Worm (Caenorhabditis elegans) whole organism, late embryonic: ENCODE measurements around the gene taf-11.1.

Experiments
- K02D7.2 ChIP-seq: sonication (generic microtip); optimal IDR thresholded peaks from 2 replicates; lab custom pipeline; 2017; ENCODE audit warnings: mild to moderate bottlenecking, missing genetic modification characterization, missing compliant biosample characterization
- K09A11.1 ChIP-seq: sonication (generic microtip); optimal IDR thresholded peaks from 2 replicates; lab custom pipeline; 2017; ENCODE audit warnings: antibody characterized with exemption, mild to moderate bottlenecking, missing genetic modification characterization, missing compliant biosample characterization; ENCODE audit not compliant: insufficient read depth
- T23F11.4 ChIP-seq: fragments of 200-800 bp; sonication (Bioruptor generic); optimal IDR thresholded peaks from 2 replicates; lab custom pipeline; 2018; ENCODE audit warnings: mild to moderate bottlenecking, missing genetic modification characterization, missing compliant biosample characterization
- ahr-1 ChIP-seq: sonication (generic microtip); optimal IDR thresholded peaks from 2 replicates; lab custom pipeline; 2016; ENCODE audit warnings: missing genetic modification characterization, missing compliant biosample characterization
- ama-1 ChIP-seq: fragments of 150-350 bp; optimal IDR thresholded peaks from 2 replicates; lab custom pipeline; 2014
- ceh-14 ChIP-seq: sonication (generic microtip); optimal IDR thresholded peaks from 2 replicates; lab custom pipeline; 2016; ENCODE audit warnings: missing genotype, missing genetic modification characterization, missing compliant biosample characterization
- ceh-18 ChIP-seq: sonication (generic microtip); optimal IDR thresholded peaks from 2 replicates; lab custom pipeline; 2016; ENCODE audit warnings: missing genetic modification characterization, missing compliant biosample characterization
- ceh-2 ChIP-seq: sonication (generic microtip); optimal IDR thresholded peaks from 2 replicates; lab custom pipeline; 2016; ENCODE audit warnings: missing genotype, missing genetic modification characterization, missing compliant biosample characterization
- ceh-22 ChIP-seq: sonication (generic microtip); optimal IDR thresholded peaks from 2 replicates; lab custom pipeline; 2017; ENCODE audit warnings: missing biosample characterization, missing genetic modification characterization
- ceh-31 ChIP-seq: sonication (generic microtip); optimal IDR thresholded peaks from 2 replicates; lab custom pipeline; 2016; ENCODE audit warnings: missing genetic modification characterization, missing compliant biosample characterization
- ceh-34 ChIP-seq: sonication (generic microtip); optimal IDR thresholded peaks from 2 replicates; lab custom pipeline; 2016; ENCODE audit warnings: mild to moderate bottlenecking, missing genetic modification characterization, missing compliant biosample characterization
- ceh-48 ChIP-seq: sonication (generic microtip); optimal IDR thresholded peaks from 2 replicates; lab custom pipeline; 2016; ENCODE audit warnings: missing genetic modification characterization, inconsistent platforms, missing compliant biosample characterization
- ceh-9 ChIP-seq: sonication (generic microtip); optimal IDR thresholded peaks from 2 replicates; lab custom pipeline; 2016; ENCODE audit warnings: mild to moderate bottlenecking, missing genetic modification characterization, inconsistent platforms, missing compliant biosample characterization
- dmd-4 ChIP-seq: sonication (generic microtip); optimal IDR thresholded peaks from 2 replicates; lab custom pipeline; 2016; ENCODE audit warnings: borderline replicate concordance, missing genetic modification characterization, missing compliant biosample characterization
- dve-1 ChIP-seq: sonication (generic microtip); optimal IDR thresholded peaks from 2 replicates; lab custom pipeline; 2017; ENCODE audit warnings: antibody characterized with exemption, mild to moderate bottlenecking, missing genetic modification characterization, missing compliant biosample characterization
- elt-2 ChIP-seq: sonication (generic microtip); optimal IDR thresholded peaks from 2 replicates; lab custom pipeline; 2016; ENCODE audit warnings: missing genetic modification reagents, missing genetic modification characterization, missing compliant biosample characterization
- elt-4 ChIP-seq: sonication (generic microtip); optimal IDR thresholded peaks from 2 replicates; lab custom pipeline; 2016; ENCODE audit warnings: missing genetic modification characterization, missing compliant biosample characterization
- ets-4 ChIP-seq: sonication (generic microtip); optimal IDR thresholded peaks from 2 replicates; lab custom pipeline; 2016; ENCODE audit warnings: missing genetic modification characterization, missing compliant biosample characterization
- fax-1 ChIP-seq: sonication (generic microtip); optimal IDR thresholded peaks from 2 replicates; lab custom pipeline; 2016; ENCODE audit warnings: missing genotype, missing genetic modification characterization, missing compliant biosample characterization
- fkh-6 ChIP-seq: sonication (generic microtip); optimal IDR thresholded peaks from 2 replicates; lab custom pipeline; 2016; ENCODE audit warnings: missing genetic modification characterization, missing compliant biosample characterization
- hlh-15 ChIP-seq: sonication (generic microtip); optimal IDR thresholded peaks from 2 replicates; lab custom pipeline; 2016; ENCODE audit warnings: missing genetic modification characterization, missing compliant biosample characterization
- lim-6 ChIP-seq: sonication (generic microtip); optimal IDR thresholded peaks from 2 replicates; lab custom pipeline; 2016; ENCODE audit warnings: missing genetic modification characterization, missing compliant biosample characterization
- mec-3 ChIP-seq: sonication (generic microtip); optimal IDR thresholded peaks from 2 replicates; lab custom pipeline; 2016; ENCODE audit warnings: borderline replicate concordance, missing genetic modification characterization, missing compliant biosample characterization
- nfya-1 ChIP-seq: sonication (generic microtip); optimal IDR thresholded peaks from 2 replicates; lab custom pipeline; 2017; ENCODE audit warnings: missing genetic modification characterization, mild to moderate bottlenecking, missing compliant biosample characterization, antibody characterized with exemption, moderate library complexity
- odd-2 ChIP-seq: sonication (generic microtip); optimal IDR thresholded peaks from 2 replicates; lab custom pipeline; 2017; ENCODE audit warnings: antibody characterized with exemption, mild to moderate bottlenecking, missing genetic modification characterization, missing compliant biosample characterization
- pag-3 ChIP-seq: sonication (generic microtip); optimal IDR thresholded peaks from 2 replicates; lab custom pipeline; 2016; ENCODE audit warnings: missing compliant biosample characterization, missing genetic modification characterization, borderline replicate concordance
- pat-9 ChIP-seq: fragments of 200-800 bp; sonication (Bioruptor generic); optimal IDR thresholded peaks from 2 replicates; lab custom pipeline; 2018; ENCODE audit warnings: mild to moderate bottlenecking, missing genetic modification characterization, moderate library complexity, missing compliant biosample characterization
- pha-4 ChIP-seq: fragments of 150-350 bp; optimal IDR thresholded peaks from 2 replicates; lab custom pipeline; 2018; ENCODE audit warnings: missing biosample characterization, missing genetic modification reagents, missing genetic modification characterization
- sox-4 ChIP-seq: sonication (generic microtip); optimal IDR thresholded peaks from 2 replicates; lab custom pipeline; 2017; ENCODE audit warnings: mild to moderate bottlenecking, missing genetic modification characterization, inconsistent platforms, missing compliant biosample characterization
- tbx-2 ChIP-seq: sonication (generic microtip); optimal IDR thresholded peaks from 2 replicates; lab custom pipeline; 2016; ENCODE audit warnings: missing genetic modification characterization, missing compliant biosample characterization
- unc-3 ChIP-seq, 2 experiments: fragments of 200-800 bp in 1 of 2; sonication (Bioruptor generic) in 1 of 2; sonication (generic microtip) in 1 of 2; conservative IDR thresholded peaks in 1 of 2; optimal IDR thresholded peaks in 1 of 2; 2 replicates each; pipeline versions ENCODE4 v1.3.6 to Lab custom; 2016 to 2022; ENCODE audit warnings: missing compliant biosample characterization in 2 of 2, missing genetic modification characterization in 2 of 2, missing genetic modification reagents in 1 of 2
- unc-42 ChIP-seq: sonication (generic microtip); optimal IDR thresholded peaks from 2 replicates; lab custom pipeline; 2016; ENCODE audit warnings: missing genotype, missing genetic modification characterization, missing compliant biosample characterization
- unc-55 ChIP-seq: sonication (generic microtip); optimal IDR thresholded peaks from 2 replicates; lab custom pipeline; 2017; ENCODE audit warnings: missing biosample characterization, missing genetic modification reagents, missing genetic modification characterization

Gene taf-11.1

DNA sequence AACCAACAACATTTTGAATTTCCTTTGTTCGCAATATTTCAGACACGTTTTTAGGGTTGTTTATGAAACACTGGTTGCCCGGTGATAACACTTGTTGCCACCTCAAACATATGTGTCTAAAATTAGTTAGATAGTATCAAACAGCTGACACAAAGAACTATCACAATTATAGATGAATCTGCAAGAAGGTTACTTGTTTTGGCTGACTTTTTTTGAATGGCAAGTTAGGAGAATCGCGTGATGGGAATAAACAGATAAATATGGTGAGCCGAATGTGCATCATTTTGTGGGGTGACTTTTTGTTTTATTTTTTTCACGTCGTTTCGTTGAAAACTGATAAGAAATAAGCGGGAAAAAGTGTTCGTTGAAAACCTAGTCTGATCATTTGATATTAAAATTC lies 9.8 kb upstream of the taf-11.1 start:
- TF ChIP-seq ets-4, result no peak

DNA sequence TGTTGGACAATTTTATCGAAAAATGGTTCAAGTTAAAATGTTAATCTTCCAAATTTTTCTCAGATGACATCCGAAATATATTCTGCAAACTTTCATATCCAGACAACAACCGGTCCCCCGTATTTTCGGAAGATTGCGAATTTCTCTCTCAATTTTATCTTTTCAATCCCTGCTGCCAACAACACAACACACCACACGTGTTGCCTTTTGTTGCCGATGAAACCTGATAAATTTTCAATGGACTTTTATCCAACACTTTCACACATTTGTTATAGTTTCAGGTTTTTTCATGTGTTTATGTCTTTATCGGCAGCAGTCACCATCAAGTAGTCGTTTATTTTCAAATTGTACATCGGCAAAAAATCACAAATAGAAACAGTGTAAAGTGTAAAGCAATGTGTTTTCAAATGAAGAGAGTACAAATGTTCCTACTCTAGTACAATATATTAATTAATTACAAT lies 8.7 kb upstream of the taf-11.1 start:
- TF ChIP-seq K09A11.1 (tag; lab: Kevin White, UChicago), result no peak
- no peak for TF ChIP-seq sox-4 (tag; lab: Kevin White, UChicago)

DNA sequence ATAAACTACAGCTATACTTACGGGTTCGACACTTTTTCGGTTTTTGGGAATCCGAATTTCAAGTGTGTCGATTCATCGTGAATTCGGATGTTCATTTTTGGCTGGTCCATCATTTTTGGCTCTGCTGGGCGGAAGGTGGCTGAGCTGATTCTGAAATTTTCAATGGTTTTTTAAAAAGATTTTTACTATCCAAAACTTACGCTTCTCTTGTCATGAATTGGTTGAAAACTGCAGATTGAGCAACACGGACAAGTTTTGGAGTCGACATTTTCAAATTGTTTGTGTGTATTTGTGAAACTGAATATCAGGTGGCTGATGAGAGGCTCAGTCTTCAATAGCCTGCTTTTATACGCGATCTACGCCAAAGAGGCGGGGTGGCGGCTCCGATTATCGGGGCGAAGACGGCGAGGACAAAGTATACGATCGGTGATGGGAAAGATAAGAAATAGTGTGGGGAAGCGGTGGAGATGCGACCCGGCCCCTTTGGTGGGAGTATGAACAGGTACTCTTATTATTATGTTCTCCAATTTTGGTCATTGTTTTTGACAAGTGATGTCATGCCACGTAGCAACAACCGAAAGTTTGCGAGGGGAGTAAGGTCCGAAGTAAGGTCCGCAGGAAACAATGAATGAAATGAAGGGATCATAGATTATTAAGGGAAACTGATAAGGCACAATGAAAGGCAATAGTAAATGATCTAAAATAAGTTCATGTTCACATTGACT lies 7.9 kb upstream of the taf-11.1 start, which contains the start of gene F48D6.4:
Gene F48D6.4, minus strand, starts transcription at position 346 of the 725 bp plus-strand sequence.
- TF ChIP-seq ceh-48 (tag; lab: Kevin White, UChicago), result no peak
- peak; percentile 55 for TF ChIP-seq elt-2 (tag; lab: Kevin White, UChicago)
- TF ChIP-seq, all 69 proteins: peak for 1

DNA sequence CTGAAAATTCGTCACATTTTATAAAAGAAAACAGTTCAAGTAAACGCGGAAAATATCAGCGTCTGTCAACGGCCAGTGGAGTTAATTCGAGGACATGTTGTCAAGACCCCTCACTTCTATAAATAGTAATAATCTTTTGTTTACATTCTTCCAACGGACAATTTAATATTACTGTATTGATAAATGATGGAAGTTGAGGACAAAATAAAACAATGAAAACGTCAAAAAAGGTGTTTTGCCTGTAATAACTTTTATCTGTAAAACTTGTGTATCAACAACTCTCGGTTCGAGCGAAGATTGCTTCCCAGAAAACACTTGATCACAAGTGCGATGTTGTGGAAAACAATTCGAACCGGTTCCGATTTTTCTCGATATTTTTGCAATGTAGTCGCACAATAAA lies 6.6 kb upstream of the taf-11.1 start:
- TF ChIP-seq ceh-18 (tag; lab: Kevin White, UChicago) (no peak), dmd-4 (tag; lab: Kevin White, UChicago) (no peak)

DNA sequence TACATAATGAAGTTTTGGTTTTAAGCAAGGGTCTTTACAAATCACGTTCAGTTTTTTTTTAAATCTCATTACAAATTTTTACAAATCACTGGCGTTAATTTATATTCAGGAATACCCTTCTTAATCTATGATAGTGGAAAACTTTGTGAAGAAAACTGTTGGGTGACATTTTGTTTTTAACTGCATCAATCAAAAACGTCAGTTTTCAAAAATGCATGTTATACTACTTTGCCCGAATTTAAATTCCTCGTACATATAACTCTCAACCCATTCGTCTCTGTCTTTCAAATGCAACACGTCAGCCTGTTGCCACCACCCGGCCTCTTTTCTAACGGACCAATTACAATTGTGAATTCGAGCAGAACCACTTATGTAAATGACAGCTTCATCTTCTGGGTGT lies 6.0 kb upstream of the taf-11.1 start, which contains the start of gene hlh-13:
Gene hlh-13, plus strand, starts transcription at position 301 of the 400 bp plus-strand sequence.
- no peak for TF ChIP-seq ceh-31 (tag; lab: Kevin White, UChicago)
- no peak for TF ChIP-seq pag-3 (tag; lab: Kevin White, UChicago)
- TF ChIP-seq ceh-14 (tag; lab: Kevin White, UChicago), result no peak
- no peak for TF ChIP-seq pat-9
- no peak for TF ChIP-seq ceh-34 (tag; lab: Kevin White, UChicago)
- TF ChIP-seq ceh-2, result no peak
- TF ChIP-seq odd-2, result no peak
- no peak for TF ChIP-seq sox-4 (tag; lab: Kevin White, UChicago)
- TF ChIP-seq hlh-15 (tag; lab: Kevin White, UChicago), result no peak
- TF ChIP-seq tbx-2, result no peak
- no peak for TF ChIP-seq lim-6
- TF ChIP-seq dmd-4 (tag; lab: Kevin White, UChicago), result no peak
- TF ChIP-seq mec-3 (tag; lab: Kevin White, UChicago), result no peak
- TF ChIP-seq unc-42 (tag; lab: Kevin White, UChicago), result no peak

DNA sequence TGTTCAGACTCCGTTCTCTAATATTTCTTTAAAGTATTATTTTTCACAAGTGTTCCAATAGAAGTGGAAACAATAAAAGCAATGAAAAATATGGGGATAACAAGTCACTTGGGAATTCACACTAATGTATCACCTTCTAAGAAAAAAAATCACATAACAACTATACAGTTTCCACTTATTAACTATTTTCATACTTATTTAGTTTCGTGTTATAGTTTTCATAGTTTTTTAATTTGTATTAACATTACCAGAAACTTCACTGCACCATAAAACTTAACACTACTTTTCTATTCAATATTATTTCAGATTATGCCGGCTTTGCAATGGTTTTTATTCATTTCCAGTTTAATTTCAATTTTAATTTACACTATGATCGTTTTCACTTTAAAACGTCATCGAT lies 2.9 kb upstream of the taf-11.1 start, which contains the start of gene srv-5:
Gene srv-5, plus strand, starts transcription at position 301 of the 400 bp plus-strand sequence.
- no peak for TF ChIP-seq ama-1 (lab: Kevin White, UChicago)
- no peak for TF ChIP-seq ceh-34 (tag; lab: Kevin White, UChicago)
- TF ChIP-seq odd-2, result no peak
- no peak for TF ChIP-seq fax-1
- no peak for TF ChIP-seq ceh-9
- no peak for TF ChIP-seq dmd-4 (tag; lab: Kevin White, UChicago)
- TF ChIP-seq nfya-1 (tag; lab: Kevin White, UChicago), result no peak

DNA sequence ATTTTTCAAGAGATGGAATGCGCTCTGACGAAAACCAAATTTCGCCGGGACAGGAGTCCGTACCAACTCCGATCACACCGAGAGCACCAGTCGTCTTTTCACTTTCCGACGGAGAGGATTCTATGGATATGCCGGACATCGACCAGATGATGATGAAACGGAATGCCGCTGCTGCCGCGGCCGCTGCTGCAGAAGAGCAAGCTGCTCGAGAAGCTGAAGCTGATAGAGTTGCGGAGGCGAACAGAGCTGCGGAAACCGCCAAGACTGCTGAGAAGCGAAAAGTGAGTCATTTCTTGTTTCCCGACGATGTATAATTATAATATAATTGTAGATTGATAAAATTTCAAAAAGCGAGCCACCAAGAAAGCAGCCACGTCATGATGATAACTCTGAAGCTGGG lies 396 bp downstream of the taf-11.1 start:
- TF ChIP-seq T23F11.4, result no peak
- no peak for TF ChIP-seq elt-4 (tag; lab: Kevin White, UChicago)
- no peak for TF ChIP-seq pha-4
- no peak for TF ChIP-seq fkh-6
- TF ChIP-seq unc-3 (GFP tag; conservative IDR thresholded peaks at IDR 0.05; lab: Robert Waterston, UW), result no peak
- TF ChIP-seq unc-3 (tag; optimal IDR thresholded peaks at IDR 0.05; lab: Kevin White, UChicago), result no peak
- no peak for TF ChIP-seq unc-55
- no peak for TF ChIP-seq dmd-4 (tag; lab: Kevin White, UChicago)
- TF ChIP-seq K09A11.1 (tag; lab: Kevin White, UChicago), result no peak
- no peak for TF ChIP-seq ceh-22
- no peak for TF ChIP-seq K02D7.2 (tag; lab: Kevin White, UChicago)
- no peak for TF ChIP-seq odd-2
- TF ChIP-seq ahr-1, result no peak
- no peak for TF ChIP-seq dve-1 (tag; lab: Kevin White, UChicago)
- TF ChIP-seq ets-4, result no peak
- no peak for TF ChIP-seq ceh-31 (tag; lab: Kevin White, UChicago)
- TF ChIP-seq unc-42 (tag; lab: Kevin White, UChicago), result no peak
